Worm (Caenorhabditis elegans) whole organism, L4 larva: ENCODE data around the gene C11E4.8.

ENCODE experiments used
- Y75B8A.6 ChIP-seq: fragments of 200-800 bp; sonication (Bioruptor generic); IDR thresholded peaks from 2 replicates; pipeline ENCODE4 v1.3.6; 2022; ENCODE audit warnings: missing genetic modification reagents, missing genetic modification characterization, missing compliant biosample characterization
- ZK546.5 ChIP-seq, 2 experiments: sonication (generic microtip); optimal IDR thresholded peaks; 2 replicates each; lab custom pipeline; 2017; ENCODE audit warnings: missing biosample characterization in 2 of 2, missing genetic modification characterization in 2 of 2
- aha-1 ChIP-seq: fragments of 150-350 bp; peaks from one replicate; lab custom pipeline; 2014; ENCODE audit warnings: missing biosample characterization, missing genetic modification characterization
- aly-2 ChIP-seq: sonication (generic microtip); optimal IDR thresholded peaks from 2 replicates; lab custom pipeline; 2018; ENCODE audit warnings: missing biosample characterization, missing genetic modification characterization
- ceh-82 ChIP-seq: sonication (generic microtip); optimal IDR thresholded peaks from 2 replicates; lab custom pipeline; 2017; ENCODE audit warnings: missing biosample characterization, missing genetic modification characterization
- ctbp-1 ChIP-seq: fragments of 200-800 bp; sonication (Bioruptor generic); IDR thresholded peaks from 2 replicates; pipeline ENCODE4 v1.3.6; 2022; ENCODE audit warnings: missing genetic modification reagents, missing genetic modification characterization, missing compliant biosample characterization
- daf-16 ChIP-seq, 3 experiments: sonication (generic microtip); optimal IDR thresholded peaks; 2 replicates each; lab custom pipeline; 2016 to 2017; ENCODE audit warnings: missing genetic modification characterization in 3 of 3, missing genetic modification reagents in 3 of 3, mild to moderate bottlenecking in 2 of 3, missing compliant biosample characterization in 2 of 3, missing biosample characterization in 1 of 3, moderate library complexity in 1 of 3
- dmd-6 ChIP-seq: fragments of 200-800 bp; sonication (Bioruptor generic); IDR thresholded peaks from 2 replicates; pipeline ENCODE4 v1.3.6; 2022; ENCODE audit warnings: missing genetic modification reagents, missing genetic modification characterization, missing compliant biosample characterization
- dmd-9 ChIP-seq: fragments of 200-800 bp; sonication (Bioruptor generic); IDR thresholded peaks from 2 replicates; pipeline ENCODE4 v1.3.6; 2022; ENCODE audit warnings: missing genetic modification reagents, missing genetic modification characterization, missing compliant biosample characterization
- dpl-1 ChIP-seq: fragments of 150-350 bp; optimal IDR thresholded peaks from 2 replicates; lab custom pipeline; 2014; ENCODE audit warnings: missing biosample characterization, missing genetic modification reagents, missing genetic modification characterization
- dve-1 ChIP-seq: sonication (generic microtip); optimal IDR thresholded peaks from 2 replicates; lab custom pipeline; 2017; ENCODE audit warnings: antibody characterized with exemption, mild to moderate bottlenecking, missing genetic modification characterization, missing compliant biosample characterization; ENCODE audit not compliant: insufficient read depth
- fkh-10 ChIP-seq: fragments of 150-350 bp; optimal IDR thresholded peaks from 2 replicates; lab custom pipeline; 2014; ENCODE audit warnings: missing biosample characterization, missing genetic modification reagents, missing genetic modification characterization
- hlh-11 ChIP-seq: fragments of 200-800 bp; sonication (Bioruptor generic); optimal IDR thresholded peaks from 2 replicates; lab custom pipeline; 2018; ENCODE audit warnings: mild to moderate bottlenecking, missing genetic modification characterization, missing compliant biosample characterization
- hlh-30 ChIP-seq: sonication (generic microtip); optimal IDR thresholded peaks from 2 replicates; lab custom pipeline; 2017; ENCODE audit warnings: antibody characterized with exemption, mild to moderate bottlenecking, missing genetic modification characterization, missing compliant biosample characterization; ENCODE audit not compliant: insufficient read depth
- hmg-1.1 ChIP-seq: fragments of 200-800 bp; sonication (Bioruptor generic); IDR thresholded peaks from 2 replicates; pipeline ENCODE4 v1.3.6; 2022; ENCODE audit warnings: missing genetic modification reagents, missing genetic modification characterization, missing compliant biosample characterization
- jun-1 ChIP-seq: fragments of 150-350 bp; optimal IDR thresholded peaks from 2 replicates; lab custom pipeline; 2014; ENCODE audit warnings: missing biosample characterization, missing genetic modification reagents, missing genetic modification characterization
- lin-39 ChIP-seq: fragments of 150-350 bp; optimal IDR thresholded peaks from 2 replicates; lab custom pipeline; 2014; ENCODE audit warnings: missing biosample characterization, missing genetic modification reagents, missing genetic modification characterization
- madf-5 ChIP-seq, 2 experiments: fragments of 200-800 bp; sonication (Bioruptor generic); IDR thresholded peaks; 2 replicates each; pipeline ENCODE4 v1.3.6; 2022; ENCODE audit warnings: missing compliant biosample characterization in 2 of 2, missing genetic modification characterization in 2 of 2
- mdl-1 ChIP-seq, 2 experiments: fragments of 150-350 bp in 1 of 2; sonication (generic microtip) in 1 of 2; optimal IDR thresholded peaks; 2 replicates each; lab custom pipeline; 2014 to 2017; ENCODE audit warnings: missing biosample characterization in 2 of 2, missing genetic modification characterization in 2 of 2
- mep-1 ChIP-seq: fragments of 150-350 bp; sonication (generic microtip); optimal IDR thresholded peaks from 3 replicates; lab custom pipeline; 2014; ENCODE audit warnings: missing biosample characterization, missing genetic modification characterization
- mxl-2 ChIP-seq: fragments of 200-800 bp; sonication (Bioruptor generic); conservative IDR thresholded peaks from 2 replicates; pipeline ENCODE4 v1.3.6; 2022; ENCODE audit warnings: missing genetic modification reagents, missing genetic modification characterization, missing compliant biosample characterization
- nhr-10 ChIP-seq: fragments of 150-350 bp; optimal IDR thresholded peaks from 2 replicates; lab custom pipeline; 2014; ENCODE audit warnings: missing biosample characterization, missing genetic modification characterization
- nhr-28 ChIP-seq: fragments of 150-350 bp; optimal IDR thresholded peaks from 2 replicates; lab custom pipeline; 2014; ENCODE audit warnings: missing biosample characterization, missing genetic modification characterization
- nhr-77 ChIP-seq: fragments of 150-350 bp; optimal IDR thresholded peaks from 2 replicates; lab custom pipeline; 2014; ENCODE audit warnings: missing biosample characterization, missing genetic modification characterization
- pha-4 ChIP-seq, 2 experiments: fragments of 150-350 bp in 1 of 2; fragments of 200-800 bp in 1 of 2; sonication (Bioruptor generic) in 1 of 2; IDR thresholded peaks in 1 of 2; optimal IDR thresholded peaks in 1 of 2; 2 replicates each; pipeline versions ENCODE4 v1.3.6 to Lab custom; 2014 to 2022; ENCODE audit warnings: missing genetic modification characterization in 2 of 2, missing genetic modification reagents in 2 of 2, missing biosample characterization in 1 of 2, missing compliant biosample characterization in 1 of 2
- php-3 ChIP-seq: fragments of 200-800 bp; sonication (Bioruptor generic); IDR thresholded peaks from 2 replicates; pipeline ENCODE4 v1.3.6; 2022; ENCODE audit warnings: missing genetic modification reagents, missing genetic modification characterization, missing compliant biosample characterization
- pqm-1 ChIP-seq: sonication (generic microtip); optimal IDR thresholded peaks from 2 replicates; lab custom pipeline; 2017; ENCODE audit warnings: missing biosample characterization, missing genetic modification characterization
- saeg-2 ChIP-seq: fragments of 200-800 bp; sonication (Bioruptor generic); IDR thresholded peaks from 2 replicates; pipeline ENCODE4 v1.3.6; 2022; ENCODE audit warnings: missing genetic modification reagents, missing genetic modification characterization, missing compliant biosample characterization
- tag-97 ChIP-seq: fragments of 200-800 bp; sonication (Bioruptor generic); IDR thresholded peaks from 2 replicates; pipeline ENCODE4 v1.3.6; 2022; ENCODE audit warnings: missing genetic modification characterization, missing compliant biosample characterization
- unc-62 ChIP-seq, 3 experiments: fragments of 150-350 bp in 1 of 3; sonication (generic microtip); optimal IDR thresholded peaks in 2 of 3; peaks in 1 of 3; 1 replicate in 1 of 3; 2 replicates in 2 of 3; lab custom pipeline; 2014 to 2017; ENCODE audit warnings: missing biosample characterization in 3 of 3, missing genetic modification characterization in 3 of 3, missing genetic modification reagents in 3 of 3, missing genotype in 1 of 3
- zag-1 ChIP-seq: fragments of 150-350 bp; optimal IDR thresholded peaks from 2 replicates; lab custom pipeline; 2014; ENCODE audit warnings: missing biosample characterization, missing genetic modification characterization
- ztf-11 ChIP-seq: fragments of 150-350 bp; optimal IDR thresholded peaks from 2 replicates; lab custom pipeline; 2014; ENCODE audit warnings: missing biosample characterization, missing genetic modification characterization

Gene C11E4.8

ce11 chrX:9677927-9678326 lies 57.7 kb downstream of the C11E4.8 start:
- peak in 1 of 2 experiments; percentile 91 for TF ChIP-seq unc-62 (GFP tag; optimal IDR thresholded peaks at IDR 0.05 in 1 of 2; lab: Kevin White, UChicago)
- no peak for TF ChIP-seq unc-62 (tag; optimal IDR thresholded peaks at IDR 0.05; lab: Kevin White, UChicago)
- TF ChIP-seq tag-97 = 0 out of 2 replicates have a peak, but pooled peaks have one; percentile 54
- no peak for TF ChIP-seq mep-1 (tag; lab: Kevin White, UChicago)

ce11 chrX:9679427-9679826 lies 59.2 kb downstream of the C11E4.8 start:
- TF ChIP-seq unc-62 (GFP tag; optimal IDR thresholded peaks at IDR 0.05 in 1 of 2; lab: Kevin White, UChicago) (no peak), unc-62 (tag; optimal IDR thresholded peaks at IDR 0.05; lab: Kevin White, UChicago) (no peak), dve-1 (tag; lab: Kevin White, UChicago) (peak; percentile 51), zag-1 (tag; lab: Kevin White, UChicago) (no peak), Y75B8A.6 (GFP tag; lab: Robert Waterston, UW) (no peak), saeg-2 (GFP tag; lab: Robert Waterston, UW) (no peak), ceh-82 (tag; lab: Kevin White, UChicago) (no peak), hmg-1.1 (no peak), hlh-11 (tag; lab: Kevin White, UChicago) (peak; percentile 45), aly-2 (tag; lab: Kevin White, UChicago) (no peak), lin-39 (tag; lab: Kevin White, UChicago) (no peak), hlh-30 (tag; lab: Kevin White, UChicago) (no peak), nhr-10 (peak; percentile 23), pha-4 (GFP tag; IDR thresholded peaks at IDR 0.05; lab: Robert Waterston, UW) (no peak), pha-4 (tag; optimal IDR thresholded peaks at IDR 0.05; lab: Kevin White, UChicago) (no peak), fkh-10 (no peak), jun-1 (no peak), mdl-1 (tag; optimal IDR thresholded peaks at IDR 0.05; lab: Kevin White, UChicago) (no peak), madf-5 (GFP tag; IDR thresholded peaks at IDR 0.05; lab: Robert Waterston, UW) (no peak), mxl-2 (GFP tag; lab: Robert Waterston, UW) (no peak), daf-16 (GFP tag; optimal IDR thresholded peaks at IDR 0.05; lab: Kevin White, UChicago) (no peak), daf-16 (tag; optimal IDR thresholded peaks at IDR 0.05; lab: Kevin White, UChicago) (peak; percentile 85), php-3 (GFP tag; lab: Robert Waterston, UW) (peak; percentile 77; the same call in 1 of the 2 replicates), nhr-28 (tag; lab: Kevin White, UChicago) (peak; percentile 90), dmd-6 (GFP tag; lab: Robert Waterston, UW) (0 out of 2 replicates have a peak, but pooled peaks have one; percentile 15), pqm-1 (peak; percentile 75), nhr-77 (peak; percentile 1), ctbp-1 (GFP tag; lab: Robert Waterston, UW) (no peak), mep-1 (tag; lab: Kevin White, UChicago) (no peak)

ce11 chrX:9680119-9680682 lies 60.0 kb downstream of the C11E4.8 start, which contains the start of gene ifp-1:
Gene ifp-1, minus strand, starts transcription at chrX:9680169.
- TF ChIP-seq pqm-1 = peak; percentile 92
- TF ChIP-seq nhr-28 (tag; lab: Kevin White, UChicago) = peak; percentile 49
- peak; percentile 41 for TF ChIP-seq dve-1 (tag; lab: Kevin White, UChicago)
- no peak for TF ChIP-seq mdl-1 (tag; optimal IDR thresholded peaks at IDR 0.05; lab: Kevin White, UChicago)
- no peak for TF ChIP-seq ztf-11 (tag; lab: Kevin White, UChicago)
- peak in 1 of 2 experiments; percentile 73 for TF ChIP-seq unc-62 (GFP tag; optimal IDR thresholded peaks at IDR 0.05 in 1 of 2; lab: Kevin White, UChicago)
- no peak for TF ChIP-seq unc-62 (tag; optimal IDR thresholded peaks at IDR 0.05; lab: Kevin White, UChicago)
- TF ChIP-seq mep-1 (tag; lab: Kevin White, UChicago) = no peak
- TF ChIP-seq php-3 (GFP tag; lab: Robert Waterston, UW) = peak; percentile 79; the same call in 1 of the 2 replicates
- no peak for TF ChIP-seq daf-16 (GFP tag; optimal IDR thresholded peaks at IDR 0.05; lab: Kevin White, UChicago)
- TF ChIP-seq daf-16 (tag; optimal IDR thresholded peaks at IDR 0.05; lab: Kevin White, UChicago) = peak; percentile 65
- no peak for TF ChIP-seq dpl-1
- TF ChIP-seq dmd-6 (GFP tag; lab: Robert Waterston, UW) = peak; percentile 74
- TF ChIP-seq ZK546.5 (tag; optimal IDR thresholded peaks at IDR 0.05; lab: Kevin White, UChicago) = no peak
- peak; percentile 48 for TF ChIP-seq hlh-30 (tag; lab: Kevin White, UChicago)
- no peak for TF ChIP-seq dmd-9
- peak; percentile 11 for TF ChIP-seq aha-1 (tag; lab: Kevin White, UChicago)
